Worm (Caenorhabditis elegans): ENCODE data around the gene srw-113.

DNA sequence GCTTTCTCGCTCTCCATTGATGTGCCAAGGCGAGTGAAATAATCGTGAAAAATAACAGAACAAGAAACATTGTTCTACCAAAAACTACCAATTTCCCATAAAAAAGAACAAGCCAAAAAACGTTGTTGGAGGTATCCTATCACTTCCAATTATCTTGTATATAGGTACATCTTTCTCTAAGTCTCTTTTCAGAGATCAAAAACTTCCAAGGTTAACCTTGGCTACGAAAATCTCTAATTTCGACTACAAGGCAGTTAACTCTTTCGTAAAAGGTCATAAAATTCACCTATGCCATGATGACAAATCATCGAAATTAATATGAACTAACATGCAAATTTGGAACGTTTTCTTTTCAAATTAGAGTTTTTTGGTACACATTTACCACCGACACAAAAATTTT is 45.1 kb upstream of the srw-113 start, which contains the start of gene cyp-34A1:
- TF ChIP-seq ztf-11 (tag; optimal IDR thresholded peaks at IDR 0.05) = no peak
- TF ChIP-seq nhr-28 (tag; optimal IDR thresholded peaks at IDR 0.05) = no peak
- no peak for TF ChIP-seq mdt-29 (GFP tag; IDR thresholded peaks at IDR 0.05)
- no peak for TF ChIP-seq sdz-12 (GFP tag; optimal IDR thresholded peaks at IDR 0.05)
- TF ChIP-seq ces-1 (GFP tag; optimal IDR thresholded peaks at IDR 0.05) = no peak
- no peak for TF ChIP-seq mdl-1 (tag; optimal IDR thresholded peaks at IDR 0.05)
- TF ChIP-seq nhr-77 (tag; optimal IDR thresholded peaks at IDR 0.05) = no peak
- TF ChIP-seq dpl-1 (GFP tag; optimal IDR thresholded peaks at IDR 0.05) = no peak
- no peak for TF ChIP-seq aha-1 (tag)
- TF ChIP-seq F49E8.2 (tag; optimal IDR thresholded peaks at IDR 0.05; ENCODE audit: borderline replicate concordance) = no peak
- TF ChIP-seq nhr-111 (GFP tag; optimal IDR thresholded peaks at IDR 0.05) = no peak
- no peak for TF ChIP-seq daf-12 (tag; optimal IDR thresholded peaks at IDR 0.05)
- TF ChIP-seq vab-7 (GFP tag; IDR thresholded peaks at IDR 0.05) = no peak
- no peak for TF ChIP-seq pha-4 (GFP tag; IDR thresholded peaks at IDR 0.05)
- no peak for TF ChIP-seq pha-4 (tag; optimal IDR thresholded peaks at IDR 0.05)
